Worm (Caenorhabditis elegans): ENCODE measurements around the gene srj-49.

srj-49 gene

ce11 chrV:2861505-2861904, 13.4 kb upstream of the srj-49 start, which contains the start of gene srh-270:
Gene srh-270 (minus strand): TSS chrV:2861605.
- TF ChIP-seq nhr-237 (tag; optimal IDR thresholded peaks at IDR 0.05) (no peak), nhr-28 (tag; optimal IDR thresholded peaks at IDR 0.05) (no peak), ceh-83 (GFP tag; optimal IDR thresholded peaks at IDR 0.05) (no peak), hlh-1 (tag; optimal IDR thresholded peaks at IDR 0.05) (no peak), ceh-39 (tag; optimal IDR thresholded peaks at IDR 0.05) (no peak), M03D4.4 (tag; optimal IDR thresholded peaks at IDR 0.05) (no peak), mls-2 (tag; optimal IDR thresholded peaks at IDR 0.05) (no peak)

- TF ChIP-seq lin-32 (GFP tag; optimal IDR thresholded peaks at IDR 0.05) (no peak), unc-39 (tag; optimal IDR thresholded peaks at IDR 0.05) (no peak), tbx-8 (GFP tag; optimal IDR thresholded peaks at IDR 0.05) (no peak), mep-1 (tag; optimal IDR thresholded peaks at IDR 0.05) (no peak)
Measured at ce11 chrV:2859738-2860137, 11.6 kb upstream of the srj-49 start, which contains the start of gene srj-54. Gene srj-54 (minus strand): TSS chrV:2859838.

- TF ChIP-seq unc-39 (tag; optimal IDR thresholded peaks at IDR 0.05) (no peak), ceh-39 (tag; optimal IDR thresholded peaks at IDR 0.05) (no peak), ztf-11 (tag; optimal IDR thresholded peaks at IDR 0.05) (no peak), tbx-8 (GFP tag; optimal IDR thresholded peaks at IDR 0.05) (no peak), nhr-237 (tag; optimal IDR thresholded peaks at IDR 0.05) (no peak), lin-32 (GFP tag; optimal IDR thresholded peaks at IDR 0.05) (no peak), sem-2 (GFP tag; optimal IDR thresholded peaks at IDR 0.05) (no peak), mab-5 (tag; optimal IDR thresholded peaks at IDR 0.05) (no peak), drap-1 (GFP tag; optimal IDR thresholded peaks at IDR 0.05) (no peak), nhr-28 (tag; optimal IDR thresholded peaks at IDR 0.05) (no peak), unc-120 (tag; optimal IDR thresholded peaks at IDR 0.05; ENCODE audit: poor library complexity, severe bottlenecking) (no peak), sptf-1 (tag; optimal IDR thresholded peaks at IDR 0.05) (no peak), pha-4 (tag; optimal IDR thresholded peaks at IDR 0.05) (no peak), zip-8 (tag; optimal IDR thresholded peaks at IDR 0.05) (no peak), mep-1 (tag; optimal IDR thresholded peaks at IDR 0.05) (no peak), hlh-1 (tag; optimal IDR thresholded peaks at IDR 0.05) (no peak), unc-62 (GFP tag; optimal IDR thresholded peaks at IDR 0.05) (no peak), nhr-2 (tag; optimal IDR thresholded peaks at IDR 0.05) (no peak), mls-2 (tag; optimal IDR thresholded peaks at IDR 0.05) (no peak), nhr-76 (tag; optimal IDR thresholded peaks at IDR 0.05) (no peak)
Measured at ce11 chrV:2857842-2858241, 9.7 kb upstream of the srj-49 start, which contains the start of gene srj-55. Gene srj-55 (minus strand): TSS chrV:2857942.

DNA sequence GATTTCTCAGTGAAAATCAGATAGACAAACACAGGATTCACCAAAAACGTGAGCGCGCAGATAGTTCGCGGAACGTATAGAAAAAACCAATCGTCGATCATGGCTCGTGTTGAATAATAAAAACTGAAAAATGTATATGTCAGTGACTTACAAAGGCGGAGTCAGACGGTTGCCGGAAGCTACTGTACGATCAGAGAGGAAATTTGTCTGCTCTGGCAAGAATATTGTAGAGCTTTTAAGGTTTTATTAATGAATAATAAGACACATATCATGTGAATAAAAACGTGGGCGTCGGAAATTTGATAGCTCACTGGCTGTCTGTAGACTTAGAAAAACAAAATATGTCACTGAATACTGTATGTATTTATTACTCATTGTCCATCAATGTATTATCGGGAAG, 7.3 kb upstream of the srj-49 start, which contains the start of gene srj-57:
srj-57 (minus strand) TSS at position 101 of the 400 bp plus-strand sequence.
- TF ChIP-seq ceh-39 (tag; optimal IDR thresholded peaks at IDR 0.05) (no peak), flh-1 (GFP tag; optimal IDR thresholded peaks at IDR 0.05) (no peak), nhr-12 (tag; optimal IDR thresholded peaks at IDR 0.05) (no peak), lsy-2 (tag; optimal IDR thresholded peaks at IDR 0.05) (no peak), unc-62 (GFP tag; optimal IDR thresholded peaks at IDR 0.05) (no peak), bed-3 (GFP tag; optimal IDR thresholded peaks at IDR 0.05) (no peak), blmp-1 (tag; optimal IDR thresholded peaks at IDR 0.05) (no peak), tbx-8 (GFP tag; optimal IDR thresholded peaks at IDR 0.05) (no peak), ceh-83 (GFP tag; optimal IDR thresholded peaks at IDR 0.05) (no peak), nhr-76 (tag; optimal IDR thresholded peaks at IDR 0.05) (no peak)

DNA sequence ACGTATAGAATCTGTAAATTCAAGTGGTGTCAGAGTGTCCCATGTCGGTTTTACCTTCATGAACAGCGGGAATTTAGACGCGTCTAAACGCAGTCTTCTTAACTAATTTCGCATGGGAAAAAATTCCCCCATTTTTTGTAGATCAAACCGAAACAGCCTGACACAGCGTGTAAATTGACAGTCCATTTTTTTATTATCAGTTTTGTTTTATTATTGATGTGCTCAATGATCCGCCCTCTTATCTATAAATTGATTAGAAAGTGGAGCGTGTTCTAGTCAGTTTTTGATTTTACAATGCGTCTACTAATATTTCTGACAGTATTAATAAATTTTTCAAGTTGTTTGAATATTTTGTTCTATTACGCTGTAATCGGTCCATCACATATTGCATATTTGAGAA, 931 bp upstream of the srj-49 start, which contains the start of gene ugt-53:
ugt-53 (plus strand) TSS at position 273 of the 400 bp plus-strand sequence.
- TF ChIP-seq unc-62 (GFP tag; optimal IDR thresholded peaks at IDR 0.05) (no peak), nhr-28 (tag; optimal IDR thresholded peaks at IDR 0.05) (no peak), zip-8 (tag; optimal IDR thresholded peaks at IDR 0.05) (no peak), lin-13 (tag; optimal IDR thresholded peaks at IDR 0.05) (no peak)

DNA sequence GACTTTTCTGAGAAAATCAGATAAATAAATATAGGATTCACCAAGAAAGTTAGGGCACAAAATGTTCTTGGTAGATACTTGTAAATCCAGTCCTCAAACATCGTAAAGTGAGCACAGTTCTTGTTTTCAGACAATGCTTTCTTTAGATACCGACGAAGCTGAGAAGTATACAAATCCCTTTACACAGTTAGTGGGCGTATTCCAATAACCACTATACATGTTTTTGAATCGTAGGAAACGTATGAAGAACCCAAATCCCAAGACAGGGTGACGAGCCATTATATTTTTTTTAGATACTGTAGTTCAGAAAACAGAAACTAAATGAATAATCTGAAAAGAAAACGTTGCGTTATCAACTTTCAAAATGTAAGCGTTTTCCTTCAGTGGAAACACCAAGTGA, 2.4 kb downstream of the srj-49 start, which contains the start of gene srj-44:
srj-44 (minus strand) TSS at position 101 of the 400 bp plus-strand sequence.
- TF ChIP-seq ztf-11 (tag; optimal IDR thresholded peaks at IDR 0.05) (no peak), M03D4.4 (tag; optimal IDR thresholded peaks at IDR 0.05) (no peak), unc-39 (tag; optimal IDR thresholded peaks at IDR 0.05) (no peak)

ce11 chrV:2836501-2836900, 11.6 kb downstream of the srj-49 start, which contains the start of gene srj-45:
Gene srj-45 (minus strand): TSS chrV:2836601.
- no peak for TF ChIP-seq tbx-8 (GFP tag; optimal IDR thresholded peaks at IDR 0.05)
- TF ChIP-seq snpc-4 (tag; optimal IDR thresholded peaks at IDR 0.05): no peak
- no peak for TF ChIP-seq flh-1 (GFP tag; optimal IDR thresholded peaks at IDR 0.05)
- TF ChIP-seq lsy-2 (tag; optimal IDR thresholded peaks at IDR 0.05): no peak
- no peak for TF ChIP-seq elt-1 (tag; optimal IDR thresholded peaks at IDR 0.05; ENCODE audit: borderline replicate concordance, insufficient read depth)
- no peak for TF ChIP-seq nhr-76 (tag; optimal IDR thresholded peaks at IDR 0.05)
- TF ChIP-seq ceh-39 (tag; optimal IDR thresholded peaks at IDR 0.05): no peak
- TF ChIP-seq mls-2 (tag; optimal IDR thresholded peaks at IDR 0.05): no peak
- no peak for TF ChIP-seq sptf-1 (tag; optimal IDR thresholded peaks at IDR 0.05)
- no peak for TF ChIP-seq sem-2 (GFP tag; optimal IDR thresholded peaks at IDR 0.05)
- TF ChIP-seq cnd-1 (tag; optimal IDR thresholded peaks at IDR 0.05): no peak
- TF ChIP-seq ceh-83 (GFP tag; optimal IDR thresholded peaks at IDR 0.05): no peak
- TF ChIP-seq ztf-11 (tag; optimal IDR thresholded peaks at IDR 0.05): no peak
